Fruit fly (Drosophila melanogaster) S2 (cell line): ENCODE data around the gene CG6576.

ENCODE experiments used
- CG8478 ChIP-seq: fragments of >200 bp; optimal IDR thresholded peaks from 2 replicates; lab custom pipeline; 2018
- CTCF ChIP-seq, 2 experiments: fragments of >200 bp; optimal IDR thresholded peaks; 2 replicates each; lab custom pipeline; 2018

dm6 chr3L:8798129-8798528 is 42.3 kb downstream of the CG6576 start:
- no peak for TF ChIP-seq CG8478 (lab: Kevin White, UChicago)
- TF ChIP-seq CTCF (optimal IDR thresholded peaks at IDR 0.05; lab: Kevin White, UChicago), result no peak
